Fruit fly (Drosophila melanogaster) whole organism, embryonic: ENCODE data around the gene GluRIIE.

Experiments used
- Abd-B ChIP-seq: fragments of 200-800 bp; sonication (Bioruptor generic); optimal IDR thresholded peaks from 2 replicates; lab custom pipeline; 2018; ENCODE audit warnings: missing biosample characterization, mild to moderate bottlenecking, missing genetic modification characterization, moderate library complexity
- CG10543 ChIP-seq: fragments of 200-800 bp; sonication (Bioruptor generic); optimal IDR thresholded peaks from 3 replicates; lab custom pipeline; 2017; ENCODE audit warnings: missing biosample characterization, mild to moderate bottlenecking, missing genetic modification characterization, moderate library complexity
- CG11560 ChIP-seq: fragments of 200-800 bp; sonication (Bioruptor generic); IDR thresholded peaks from 3 replicates; pipeline ENCODE4 v1.3.6; 2022; ENCODE audit warnings: missing biosample characterization, missing genetic modification characterization
- CG17359 ChIP-seq: fragments of 200-800 bp; sonication (Bioruptor generic); optimal IDR thresholded peaks from 3 replicates; lab custom pipeline; 2018; ENCODE audit warnings: missing biosample characterization, mild to moderate bottlenecking, missing genetic modification characterization, moderate library complexity
- CG30020 ChIP-seq: fragments of 200-800 bp; optimal IDR thresholded peaks from 2 replicates; lab custom pipeline; 2019; ENCODE audit warnings: missing biosample characterization, mild to moderate bottlenecking, missing genetic modification characterization, moderate library complexity
- CG33557 ChIP-seq: fragments of 200-800 bp; sonication (Bioruptor generic); optimal IDR thresholded peaks from 2 replicates; lab custom pipeline; 2019; ENCODE audit warnings: missing biosample characterization, mild to moderate bottlenecking, missing genetic modification characterization, moderate library complexity
- CG34376 ChIP-seq: fragments of 200-800 bp; sonication (Bioruptor generic); optimal IDR thresholded peaks from 2 replicates; lab custom pipeline; 2018; ENCODE audit warnings: missing biosample characterization, mild to moderate bottlenecking, missing genetic modification characterization
- CG34422 ChIP-seq: fragments of 200-800 bp; sonication (Bioruptor generic); IDR thresholded peaks from 3 replicates; pipeline ENCODE4 v1.3.6; 2022; ENCODE audit warnings: missing biosample characterization, missing genetic modification characterization
- CG4404 ChIP-seq: fragments of 200-800 bp; sonication (Bioruptor generic); IDR thresholded peaks from 2 replicates; pipeline ENCODE4 v1.3.6; 2022; ENCODE audit warnings: missing biosample characterization, missing genetic modification characterization
- CG5245 ChIP-seq: fragments of 200-800 bp; sonication (Bioruptor generic); optimal IDR thresholded peaks from 3 replicates; lab custom pipeline; 2016; ENCODE audit warnings: missing biosample characterization, missing genetic modification characterization
- CG6791 ChIP-seq: fragments of 200-800 bp; sonication (Bioruptor generic); IDR thresholded peaks from 3 replicates; pipeline ENCODE4 v1.3.6; 2022; ENCODE audit warnings: missing biosample characterization, missing genetic modification characterization; ENCODE audit not compliant: partially characterized antibody
- CG8290 ChIP-seq, 3 experiments: fragments of 200-800 bp; sonication (Bioruptor generic); optimal IDR thresholded peaks; 2 replicates each; lab custom pipeline; 2016 to 2019; ENCODE audit warnings: missing biosample characterization in 3 of 3, missing genetic modification characterization in 3 of 3, mild to moderate bottlenecking in 2 of 3, moderate library complexity in 1 of 3
- CG8478 ChIP-seq: fragments of >200 bp; optimal IDR thresholded peaks from 2 replicates; lab custom pipeline; 2018
- CG8924 ChIP-seq: fragments of 200-800 bp; optimal IDR thresholded peaks from 3 replicates; lab custom pipeline; 2019; ENCODE audit warnings: missing biosample characterization, mild to moderate bottlenecking, missing genetic modification characterization, moderate library complexity
- D ChIP-seq, 2 experiments: fragments of 200-800 bp in 1 of 2; fragments of >200 bp in 1 of 2; sonication (Bioruptor generic) in 1 of 2; optimal IDR thresholded peaks; 2 replicates in 1 of 2; 3 replicates in 1 of 2; lab custom pipeline; 2017; ENCODE audit warnings: mild to moderate bottlenecking in 1 of 2, missing biosample characterization in 1 of 2, missing genetic modification characterization in 1 of 2, missing genetic modification reagents in 1 of 2
- Deaf1 ChIP-seq: fragments of 200-800 bp; optimal IDR thresholded peaks from 3 replicates; lab custom pipeline; 2019; ENCODE audit warnings: missing biosample characterization, mild to moderate bottlenecking, missing genetic modification characterization, moderate library complexity
- Doc2 ChIP-seq: fragments of 200-800 bp; sonication (Bioruptor generic); IDR thresholded peaks from 2 replicates; pipeline ENCODE4 v1.3.6; 2022; ENCODE audit warnings: missing biosample characterization, missing genetic modification characterization
- E2f2 ChIP-seq: fragments of 200-800 bp; sonication (Bioruptor generic); IDR thresholded peaks from 2 replicates; pipeline ENCODE4 v1.3.6; 2022; ENCODE audit warnings: missing biosample characterization, missing genetic modification characterization
- Eip74EF ChIP-seq, 2 experiments: fragments of 200-800 bp in 1 of 2; fragments of >200 bp in 1 of 2; sonication (Bioruptor generic) in 1 of 2; optimal IDR thresholded peaks; 2 replicates each; lab custom pipeline; 2017 to 2019; ENCODE audit warnings: missing biosample characterization in 2 of 2, missing genetic modification characterization in 2 of 2, mild to moderate bottlenecking in 1 of 2, moderate library complexity in 1 of 2
- HLHmδ ChIP-seq: fragments of 200-800 bp; sonication (Bioruptor generic); optimal IDR thresholded peaks from 2 replicates; lab custom pipeline; 2018; ENCODE audit warnings: missing biosample characterization, mild to moderate bottlenecking, missing genetic modification characterization, moderate library complexity
- Hr51 ChIP-seq, 2 experiments: fragments of 200-800 bp; sonication (Bioruptor generic); optimal IDR thresholded peaks; 2 replicates in 1 of 2; 3 replicates in 1 of 2; lab custom pipeline; 2016 to 2018; ENCODE audit warnings: missing biosample characterization in 2 of 2, missing genetic modification characterization in 2 of 2, mild to moderate bottlenecking in 1 of 2, moderate library complexity in 1 of 2
- Kr ChIP-seq: fragments of 200-800 bp; sonication (Bioruptor generic); optimal IDR thresholded peaks from 2 replicates; lab custom pipeline; 2017; ENCODE audit warnings: missing biosample characterization, mild to moderate bottlenecking, missing genetic modification characterization
- Meics ChIP-seq: fragments of 200-800 bp; sonication (Bioruptor generic); optimal IDR thresholded peaks from 2 replicates; lab custom pipeline; 2017; ENCODE audit warnings: missing biosample characterization, mild to moderate bottlenecking, missing genetic modification characterization
- NK7.1 ChIP-seq: fragments of 200-800 bp; sonication (Bioruptor generic); optimal IDR thresholded peaks from 3 replicates; lab custom pipeline; 2016; ENCODE audit warnings: missing biosample characterization, missing genetic modification characterization
- ac ChIP-seq: fragments of 200-800 bp; sonication (Bioruptor generic); optimal IDR thresholded peaks from 3 replicates; lab custom pipeline; 2017; ENCODE audit warnings: missing biosample characterization, mild to moderate bottlenecking, missing genetic modification characterization
- amos ChIP-seq: fragments of 200-800 bp; sonication (Bioruptor generic); IDR thresholded peaks from 2 replicates; pipeline ENCODE4 v1.3.6; 2022; ENCODE audit warnings: missing biosample characterization, missing genetic modification characterization; ENCODE audit not compliant: partially characterized antibody
- ase ChIP-seq: fragments of 200-800 bp; sonication (Bioruptor generic); IDR thresholded peaks from 3 replicates; pipeline ENCODE4 v1.3.6; 2022; ENCODE audit warnings: missing biosample characterization, missing genetic modification characterization
- chif ChIP-seq, 2 experiments: fragments of 200-800 bp; sonication (Bioruptor generic); optimal IDR thresholded peaks; 3 replicates each; lab custom pipeline; 2016; ENCODE audit warnings: missing biosample characterization in 2 of 2, missing genetic modification characterization in 2 of 2
- croc ChIP-seq: fragments of 200-800 bp; sonication (Bioruptor generic); conservative IDR thresholded peaks from 3 replicates; pipeline ENCODE4 v1.3.6; 2022; ENCODE audit warnings: missing biosample characterization, missing genetic modification characterization
- disco-r ChIP-seq: fragments of 200-800 bp; sonication (Bioruptor generic); optimal IDR thresholded peaks from 2 replicates; lab custom pipeline; 2016; ENCODE audit warnings: missing biosample characterization, missing genetic modification characterization
- dmrt99B ChIP-seq: fragments of 200-800 bp; sonication (Bioruptor generic); optimal IDR thresholded peaks from 2 replicates; lab custom pipeline; 2018; ENCODE audit warnings: missing biosample characterization, mild to moderate bottlenecking, missing genetic modification characterization, moderate library complexity
- emc ChIP-seq: fragments of 200-800 bp; sonication (Bioruptor generic); optimal IDR thresholded peaks from 2 replicates; lab custom pipeline; 2016; ENCODE audit warnings: missing biosample characterization, missing genetic modification characterization
- ems ChIP-seq: fragments of 200-800 bp; sonication (Bioruptor generic); optimal IDR thresholded peaks from 3 replicates; lab custom pipeline; 2016; ENCODE audit warnings: missing biosample characterization, missing genetic modification characterization
- fu2 ChIP-seq: fragments of 200-800 bp; sonication (Bioruptor generic); optimal IDR thresholded peaks from 2 replicates; lab custom pipeline; 2016; ENCODE audit warnings: missing biosample characterization, missing genetic modification characterization
- gem ChIP-seq: fragments of 200-800 bp; sonication (Bioruptor generic); optimal IDR thresholded peaks from 2 replicates; lab custom pipeline; 2019; ENCODE audit warnings: missing biosample characterization, mild to moderate bottlenecking, missing genetic modification characterization, moderate library complexity
- her ChIP-seq: fragments of 200-800 bp; sonication (Bioruptor generic); optimal IDR thresholded peaks from 2 replicates; lab custom pipeline; 2016; ENCODE audit warnings: missing biosample characterization, missing genetic modification characterization
- kay ChIP-seq: fragments of 200-800 bp; sonication (Bioruptor generic); optimal IDR thresholded peaks from 2 replicates; lab custom pipeline; 2016; ENCODE audit warnings: missing biosample characterization, missing genetic modification characterization
- lab ChIP-seq: fragments of 200-800 bp; sonication (Bioruptor generic); optimal IDR thresholded peaks from 3 replicates; lab custom pipeline; 2017; ENCODE audit warnings: missing biosample characterization, missing genetic modification characterization, mild to moderate bottlenecking, moderate library complexity, missing genetic modification reagents
- lilli ChIP-seq: fragments of 200-800 bp; sonication (Bioruptor generic); optimal IDR thresholded peaks from 3 replicates; lab custom pipeline; 2016; ENCODE audit warnings: missing biosample characterization, missing genetic modification characterization
- mam ChIP-seq: fragments of 200-800 bp; sonication (Bioruptor generic); optimal IDR thresholded peaks from 3 replicates; lab custom pipeline; 2016; ENCODE audit warnings: missing biosample characterization, missing genetic modification characterization
- nerfin-1 ChIP-seq: fragments of 200-800 bp; sonication (Bioruptor generic); optimal IDR thresholded peaks from 3 replicates; lab custom pipeline; 2019; ENCODE audit warnings: missing biosample characterization, mild to moderate bottlenecking, missing genetic modification characterization, moderate library complexity
- p53 ChIP-seq: fragments of 200-800 bp; sonication (Bioruptor generic); optimal IDR thresholded peaks from 2 replicates; lab custom pipeline; 2016; ENCODE audit warnings: missing biosample characterization, missing genetic modification characterization
- pita ChIP-seq: fragments of 200-800 bp; sonication (Bioruptor generic); optimal IDR thresholded peaks from 2 replicates; lab custom pipeline; 2017; ENCODE audit warnings: missing biosample characterization, mild to moderate bottlenecking, missing genetic modification characterization
- ranshi ChIP-seq: fragments of 200-800 bp; sonication (Bioruptor generic); IDR thresholded peaks from 2 replicates; pipeline ENCODE4 v1.3.6; 2022; ENCODE audit warnings: missing biosample characterization, missing genetic modification characterization
- ro ChIP-seq: fragments of 200-800 bp; sonication (Bioruptor generic); IDR thresholded peaks from 2 replicates; pipeline ENCODE4 v1.3.6; 2022; ENCODE audit warnings: missing biosample characterization, missing genetic modification characterization
- sim ChIP-seq: fragments of 200-800 bp; sonication (Bioruptor generic); IDR thresholded peaks from 2 replicates; pipeline ENCODE4 v1.3.6; 2022; ENCODE audit warnings: missing biosample characterization, missing genetic modification characterization
- slbo ChIP-seq: fragments of 200-800 bp; sonication (Bioruptor generic); IDR thresholded peaks from 2 replicates; pipeline ENCODE4 v1.3.6; 2022; ENCODE audit warnings: missing biosample characterization, missing genetic modification characterization
- tin ChIP-seq: fragments of 200-800 bp; sonication (Bioruptor generic); optimal IDR thresholded peaks from 3 replicates; lab custom pipeline; 2016; ENCODE audit warnings: missing biosample characterization, missing genetic modification characterization
- toy ChIP-seq: fragments of 200-800 bp; sonication (Bioruptor generic); IDR thresholded peaks from 2 replicates; pipeline ENCODE4 v1.3.6; 2022; ENCODE audit warnings: missing biosample characterization, missing genetic modification characterization
- unc-4 ChIP-seq: fragments of 200-800 bp; sonication (Bioruptor generic); IDR thresholded peaks from 2 replicates; pipeline ENCODE4 v1.3.6; 2022; ENCODE audit warnings: missing biosample characterization, missing genetic modification characterization; ENCODE audit not compliant: partially characterized antibody

The GluRIIE gene

dm6 chr3R:20633984-20634446 lies 14.5 kb downstream of the GluRIIE start (continued):
- TF ChIP-seq croc (GFP tag; lab: Robert Waterston, UW), result peak; percentile 33; the same call in 2 of the 3 replicates
- no peak for TF ChIP-seq toy (GFP tag; lab: Robert Waterston, UW)
- TF ChIP-seq CG34376, result peak; percentile 70
- no peak; the same call in 1 of the 2 replicates for TF ChIP-seq sim (GFP tag; lab: Robert Waterston, UW)
- no peak for TF ChIP-seq CG8924 (tag; lab: Kevin White, UChicago)
- peak; percentile 4 for TF ChIP-seq emc (GFP tag; lab: Kevin White, UChicago)
- TF ChIP-seq NK7.1, result peak; percentile 39
- peak; percentile 27 for TF ChIP-seq p53 (GFP tag; lab: Kevin White, UChicago)
- peak; percentile 67 for TF ChIP-seq disco-r (GFP tag; lab: Kevin White, UChicago)
- TF ChIP-seq unc-4 (GFP tag; lab: Robert Waterston, UW), result no peak
- TF ChIP-seq Deaf1 (tag; lab: Kevin White, UChicago), result no peak
- no peak for TF ChIP-seq amos
- TF ChIP-seq CG34422, result peak; percentile 87
- TF ChIP-seq CG10543, result peak; percentile 63
- TF ChIP-seq HLHmδ (GFP tag; lab: Kevin White, UChicago), result no peak
- no peak for TF ChIP-seq CG6791
- peak; percentile 66 for TF ChIP-seq CG5245 (GFP tag; lab: Kevin White, UChicago)
- TF ChIP-seq CG30020, result no peak
- no peak for TF ChIP-seq Meics (GFP tag; lab: Kevin White, UChicago)
- no peak for TF ChIP-seq D (optimal IDR thresholded peaks at IDR 0.05; lab: Kevin White, UChicago)
- TF ChIP-seq D (GFP tag; optimal IDR thresholded peaks at IDR 0.05; lab: Kevin White, UChicago), result peak; percentile 42
- no peak for TF ChIP-seq ase (GFP tag; lab: Robert Waterston, UW)
- no peak for TF ChIP-seq ro
- TF ChIP-seq E2f2, result peak; percentile 48
- peak; percentile 38; the same call in 1 of the 3 replicates for TF ChIP-seq CG11560 (tag; lab: Robert Waterston, UW)
- peak; percentile 54 for TF ChIP-seq CG33557
- TF ChIP-seq Eip74EF (GFP tag; optimal IDR thresholded peaks at IDR 0.05; lab: Kevin White, UChicago), result no peak
- TF ChIP-seq her (GFP tag; lab: Kevin White, UChicago), result peak; percentile 74
- TF ChIP-seq pita, result no peak
- no peak for TF ChIP-seq dmrt99B
- no peak for TF ChIP-seq ac (GFP tag; lab: Kevin White, UChicago)
- TF ChIP-seq gem (tag; lab: Kevin White, UChicago), result no peak
- peak; percentile 43; the same call in 1 of the 2 replicates for TF ChIP-seq CG4404 (GFP tag; lab: Robert Waterston, UW)
- TF ChIP-seq Kr (GFP tag; lab: Kevin White, UChicago), result peak; percentile 14
- peak; percentile 79 for TF ChIP-seq lilli (GFP tag; lab: Kevin White, UChicago)
- TF ChIP-seq slbo, result peak; percentile 73
- TF ChIP-seq fu2 (GFP tag; lab: Kevin White, UChicago), result peak; percentile 67
- no peak for TF ChIP-seq Abd-B (GFP tag; lab: Kevin White, UChicago)
- peak in 1 of 2 experiments; percentile 55 for TF ChIP-seq Hr51 (GFP tag; optimal IDR thresholded peaks at IDR 0.05; lab: Kevin White, UChicago)
- TF ChIP-seq CG8478, result no peak
- TF ChIP-seq kay (GFP tag; lab: Kevin White, UChicago), result peak; percentile 99
- no peak for TF ChIP-seq CG8290 (GFP tag; optimal IDR thresholded peaks at IDR 0.05; lab: Kevin White, UChicago)
- no peak for TF ChIP-seq CG8290 (tag; optimal IDR thresholded peaks at IDR 0.05; lab: Kevin White, UChicago)
- TF ChIP-seq nerfin-1 (tag; lab: Kevin White, UChicago), result no peak
- TF ChIP-seq tin, result peak; percentile 63
- TF ChIP-seq ems, result peak; percentile 45
- TF ChIP-seq chif (GFP tag; optimal IDR thresholded peaks at IDR 0.05; lab: Kevin White, UChicago), result peak; percentile 59 to 71
- peak; percentile 67 for TF ChIP-seq ranshi (GFP tag; lab: Robert Waterston, UW)
- TF ChIP-seq mam (GFP tag; lab: Kevin White, UChicago), result peak; percentile 77
- no peak for TF ChIP-seq lab (GFP tag; lab: Kevin White, UChicago)
- no peak for TF ChIP-seq CG17359
- no peak for TF ChIP-seq Doc2 (GFP tag; lab: Robert Waterston, UW)
